Worm (Caenorhabditis elegans) whole organism, young adult: ENCODE results near the gene R02F2.7.

Source experiments
- F33H1.4 ChIP-seq: fragments of 200-800 bp; sonication (Bioruptor generic); IDR thresholded peaks from 2 replicates; pipeline ENCODE4 v1.3.6; 2022; ENCODE audit warnings: missing genetic modification reagents, missing genetic modification characterization, missing compliant biosample characterization
- attf-5 ChIP-seq: fragments of 200-800 bp; sonication (Bioruptor generic); optimal IDR thresholded peaks from 2 replicates; lab custom pipeline; 2018; ENCODE audit warnings: mild to moderate bottlenecking, missing genetic modification characterization, missing compliant biosample characterization
- hlh-26 ChIP-seq: fragments of 200-800 bp; sonication (Bioruptor generic); conservative IDR thresholded peaks from 2 replicates; pipeline ENCODE4 v1.3.6; 2022; ENCODE audit warnings: missing genetic modification reagents, missing genetic modification characterization, missing compliant biosample characterization
- lin-40 ChIP-seq: sonication (generic microtip); optimal IDR thresholded peaks from 2 replicates; lab custom pipeline; 2016; ENCODE audit warnings: missing genetic modification characterization, mild to moderate bottlenecking, missing compliant biosample characterization, missing genotype, missing genetic modification reagents
- nhr-27 ChIP-seq: fragments of 200-800 bp; sonication (Bioruptor generic); optimal IDR thresholded peaks from 2 replicates; lab custom pipeline; 2018; ENCODE audit warnings: mild to moderate bottlenecking, missing genetic modification characterization, moderate library complexity, missing compliant biosample characterization
- snpc-4 ChIP-seq, 5 experiments: fragments of 150-350 bp in 1 of 5; sonication (generic microtip) in 4 of 5; optimal IDR thresholded peaks; 2 replicates each; lab custom pipeline; 2014 to 2018; ENCODE audit warnings: missing genetic modification characterization in 5 of 5, missing biosample characterization in 3 of 5, antibody characterized with exemption in 2 of 5, mild to moderate bottlenecking in 2 of 5, missing compliant biosample characterization in 2 of 5, missing genotype in 2 of 5, moderate library complexity in 2 of 5, missing genetic modification reagents in 1 of 5
- tlf-1 ChIP-seq: fragments of 200-800 bp; sonication (Bioruptor generic); optimal IDR thresholded peaks from 2 replicates; lab custom pipeline; 2018; ENCODE audit warnings: mild to moderate bottlenecking, missing genetic modification characterization, missing compliant biosample characterization
- unc-62 ChIP-seq: fragments of 150-350 bp; optimal IDR thresholded peaks from 2 replicates; lab custom pipeline; 2014; ENCODE audit warnings: missing biosample characterization, missing genetic modification reagents, missing genetic modification characterization

ce11 chrIII:5517423-5517822, 33.9 kb upstream of the R02F2.7 start, which contains the start of gene nekl-4:
- TF ChIP-seq attf-5 (GFP tag; lab: Kevin White, UChicago) (no peak), lin-40 (tag; lab: Kevin White, UChicago) (no peak), unc-62 (GFP tag; lab: Kevin White, UChicago) (no peak), snpc-4 (GFP tag; optimal IDR thresholded peaks at IDR 0.05; lab: Kevin White, UChicago) (no peak), snpc-4 (tag; optimal IDR thresholded peaks at IDR 0.05; lab: Kevin White, UChicago) (no peak), hlh-26 (GFP tag; lab: Robert Waterston, UW) (no peak), F33H1.4 (GFP tag; lab: Robert Waterston, UW) (no peak), nhr-27 (tag; lab: Kevin White, UChicago) (no peak), tlf-1 (no peak)
